Fruit fly (Drosophila melanogaster): ENCODE data around the gene Bro.

Gene Bro

DNA sequence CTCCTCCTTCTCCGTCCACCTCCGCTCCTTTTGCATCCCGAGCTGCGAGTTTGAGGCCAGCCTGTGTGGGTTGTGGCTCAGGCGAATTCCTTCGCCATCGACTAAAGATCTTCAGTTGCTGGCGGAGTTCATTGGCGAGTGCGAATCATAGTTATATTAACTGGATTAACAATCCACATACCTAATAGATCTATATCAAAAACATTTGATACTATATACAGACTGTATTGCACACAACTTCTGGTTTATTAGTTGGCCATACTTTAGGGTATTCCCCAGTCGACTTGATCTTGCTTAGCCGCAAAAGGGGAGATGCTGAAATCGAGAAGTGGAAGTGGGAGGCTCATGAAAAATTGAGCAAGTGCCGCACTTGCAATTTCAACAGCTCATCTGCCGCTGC, 45.2 kb downstream of the Bro start (continued):
- TF ChIP-seq Sox15 (GFP tag; optimal IDR thresholded peaks at IDR 0.05) (no peak), CG11902 (GFP tag; optimal IDR thresholded peaks at IDR 0.05) (no peak), pdm3 (GFP tag; optimal IDR thresholded peaks at IDR 0.05) (no peak), dsx (GFP tag; optimal IDR thresholded peaks at IDR 0.05; ENCODE audit: poor library complexity, severe bottlenecking) (no peak), Eip93F (GFP tag; optimal IDR thresholded peaks at IDR 0.05) (no peak), Sox14 (GFP tag; optimal IDR thresholded peaks at IDR 0.05) (no peak), CG15336 (GFP tag; IDR thresholded peaks at IDR 0.05) (no peak), CG8319 (GFP tag; optimal IDR thresholded peaks at IDR 0.05) (no peak), acj6 (GFP tag; optimal IDR thresholded peaks at IDR 0.05) (no peak), CG3919 (GFP tag; optimal IDR thresholded peaks at IDR 0.05) (peak; percentile 46), CG10669 (GFP tag; optimal IDR thresholded peaks at IDR 0.05) (peak; percentile 68), Hr38 (GFP tag; optimal IDR thresholded peaks at IDR 0.05) (no peak), Ets96B (tag; optimal IDR thresholded peaks at IDR 0.05) (peak; percentile 69), CG8632 (GFP tag; optimal IDR thresholded peaks at IDR 0.05) (no peak), CG34406 (GFP tag; optimal IDR thresholded peaks at IDR 0.05) (no peak), CG31627 (GFP tag; optimal IDR thresholded peaks at IDR 0.05) (no peak), eg (GFP tag; IDR thresholded peaks at IDR 0.05) (no peak), CG10631 (GFP tag; optimal IDR thresholded peaks at IDR 0.05) (peak; percentile 17), CG16779 (tag; optimal IDR thresholded peaks at IDR 0.05) (no peak), svp (GFP tag) (no peak), CG32006 (GFP tag; optimal IDR thresholded peaks at IDR 0.05) (no peak), fkh (GFP tag; optimal IDR thresholded peaks at IDR 0.05) (no peak), vri (GFP tag; optimal IDR thresholded peaks at IDR 0.05) (no peak), Lpt (GFP tag; optimal IDR thresholded peaks at IDR 0.05) (no peak)

- TF ChIP-seq esn (GFP tag; optimal IDR thresholded peaks at IDR 0.05) (no peak), Sox14 (GFP tag; optimal IDR thresholded peaks at IDR 0.05) (no peak), pdm3 (GFP tag; optimal IDR thresholded peaks at IDR 0.05) (no peak), CG9139 (GFP tag; optimal IDR thresholded peaks at IDR 0.05) (no peak), CG11902 (GFP tag; optimal IDR thresholded peaks at IDR 0.05) (no peak), Smox (GFP tag; optimal IDR thresholded peaks at IDR 0.05) (no peak), acj6 (GFP tag; optimal IDR thresholded peaks at IDR 0.05) (no peak), CG10631 (GFP tag; optimal IDR thresholded peaks at IDR 0.05) (no peak), Ets96B (tag; optimal IDR thresholded peaks at IDR 0.05) (no peak), lz (GFP tag; optimal IDR thresholded peaks at IDR 0.05) (no peak), CG6276 (GFP tag; optimal IDR thresholded peaks at IDR 0.05) (no peak), CG10669 (GFP tag; optimal IDR thresholded peaks at IDR 0.05) (no peak)
These were observed 46.6 kb downstream of the Bro start, which contains the start of gene CG12011 for dm6 chr3L:1694317-1694716. TSS of gene CG12011 (plus strand) at chr3L:1694617.
